Worm (Caenorhabditis elegans) whole organism, L3 larva: ENCODE data around the gene nlp-19.

Source experiments
- R02D3.7 ChIP-seq: fragments of 150-350 bp; optimal IDR thresholded peaks from 2 replicates; lab custom pipeline; 2014; ENCODE audit warnings: missing biosample characterization, missing genetic modification characterization
- ama-1 ChIP-seq: fragments of 150-350 bp; optimal IDR thresholded peaks from 2 replicates; lab custom pipeline; 2018
- ceh-82 ChIP-seq: fragments of 150-350 bp; optimal IDR thresholded peaks from 2 replicates; lab custom pipeline; 2014; ENCODE audit warnings: missing biosample characterization, missing genetic modification characterization
- ceh-9 ChIP-seq: sonication (generic microtip); optimal IDR thresholded peaks from 2 replicates; lab custom pipeline; 2018; ENCODE audit warnings: missing biosample characterization, missing genetic modification characterization
- daf-12 ChIP-seq: fragments of 150-350 bp; optimal IDR thresholded peaks from 2 replicates; lab custom pipeline; 2014; ENCODE audit warnings: missing biosample characterization, missing genetic modification reagents, missing genetic modification characterization
- egl-5 ChIP-seq: fragments of 150-350 bp; optimal IDR thresholded peaks from 2 replicates; lab custom pipeline; 2017; ENCODE audit warnings: missing biosample characterization, missing genetic modification reagents, missing genetic modification characterization, inconsistent platforms
- elt-2 ChIP-seq: sonication (generic microtip); optimal IDR thresholded peaks from 2 replicates; lab custom pipeline; 2016; ENCODE audit warnings: missing genetic modification reagents, mild to moderate bottlenecking, missing genetic modification characterization, missing compliant biosample characterization
- fkh-2 ChIP-seq: fragments of 150-350 bp; optimal IDR thresholded peaks from 2 replicates; lab custom pipeline; 2014; ENCODE audit warnings: missing biosample characterization, missing genetic modification reagents, missing genetic modification characterization
- fos-1 ChIP-seq: fragments of 150-350 bp; optimal IDR thresholded peaks from 2 replicates; lab custom pipeline; 2014; ENCODE audit warnings: missing biosample characterization, missing genetic modification characterization
- jun-1 ChIP-seq: fragments of 150-350 bp; optimal IDR thresholded peaks from 2 replicates; lab custom pipeline; 2014; ENCODE audit warnings: missing biosample characterization, missing genetic modification reagents, missing genetic modification characterization
- lin-15B ChIP-seq: fragments of 150-350 bp; optimal IDR thresholded peaks from 2 replicates; lab custom pipeline; 2014; ENCODE audit warnings: missing biosample characterization, missing genetic modification characterization
- nfya-1 ChIP-seq: sonication (generic microtip); optimal IDR thresholded peaks from 2 replicates; lab custom pipeline; 2017; ENCODE audit warnings: missing genetic modification characterization, mild to moderate bottlenecking, missing compliant biosample characterization, antibody characterized with exemption, moderate library complexity; ENCODE audit not compliant: insufficient read depth
- nhr-12 ChIP-seq: fragments of 150-350 bp; optimal IDR thresholded peaks from 2 replicates; lab custom pipeline; 2014; ENCODE audit warnings: missing biosample characterization, missing genetic modification characterization
- pqm-1 ChIP-seq: fragments of 150-350 bp; optimal IDR thresholded peaks from 2 replicates; lab custom pipeline; 2017; ENCODE audit warnings: missing biosample characterization, missing genetic modification characterization, inconsistent platforms
- skn-1 ChIP-seq: fragments of 150-350 bp; optimal IDR thresholded peaks from 2 replicates; lab custom pipeline; 2014; ENCODE audit warnings: missing biosample characterization, missing genetic modification characterization
- ztf-4 ChIP-seq: fragments of 150-350 bp; optimal IDR thresholded peaks from 2 replicates; lab custom pipeline; 2014; ENCODE audit warnings: missing biosample characterization, missing genetic modification characterization

Gene nlp-19

DNA sequence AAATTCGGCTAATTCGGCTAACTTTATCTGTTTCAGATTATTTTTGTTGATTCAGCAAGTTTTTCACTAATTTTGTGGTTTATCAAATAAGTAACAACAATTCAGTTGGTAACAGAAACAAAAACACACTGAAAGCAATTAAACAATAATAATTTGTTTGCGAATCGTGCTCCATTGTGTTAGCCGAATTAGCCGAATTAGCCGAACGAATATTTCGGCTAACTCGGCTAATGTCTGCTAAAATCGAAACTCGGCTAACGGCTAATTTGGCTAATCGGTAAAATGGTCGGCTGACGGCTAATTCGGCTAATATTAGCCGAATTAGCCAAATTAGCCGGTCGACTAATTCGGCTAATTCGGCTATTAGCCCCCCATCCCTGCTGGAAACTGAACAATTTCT is 45.2 kb downstream of the nlp-19 start:
- TF ChIP-seq fos-1 (tag; lab: Kevin White, UChicago) (no peak), nhr-12 (tag; lab: Kevin White, UChicago) (no peak), skn-1 (tag; lab: Kevin White, UChicago) (no peak), nfya-1 (no peak), fkh-2 (no peak), ztf-4 (no peak), pqm-1 (tag; lab: Kevin White, UChicago) (no peak), egl-5 (tag; lab: Kevin White, UChicago) (no peak), daf-12 (no peak)

DNA sequence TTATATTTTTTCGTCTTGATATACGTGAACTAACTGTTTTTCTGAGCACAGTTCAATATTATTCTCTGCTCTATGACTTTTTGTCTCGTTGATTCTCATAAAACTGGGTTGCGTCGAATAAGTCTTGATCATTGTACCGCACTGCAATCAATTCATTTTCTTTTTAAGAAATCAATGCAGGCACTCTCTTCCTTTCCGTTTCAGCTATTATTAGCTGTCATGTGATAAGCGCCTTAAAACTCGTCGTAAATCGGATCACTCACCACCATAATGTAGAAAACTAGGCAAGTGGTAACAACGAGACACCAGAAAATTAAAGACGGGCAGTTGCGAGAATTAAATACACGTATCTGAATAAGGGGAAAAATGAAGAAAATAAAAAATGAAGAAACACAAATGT is 48.9 kb downstream of the nlp-19 start:
- peak; percentile 50 for TF ChIP-seq pqm-1 (tag; lab: Kevin White, UChicago)
- TF ChIP-seq lin-15B (tag; lab: Kevin White, UChicago), result no peak
- TF ChIP-seq elt-2 (tag; lab: Kevin White, UChicago), result peak; percentile 58
- TF ChIP-seq ceh-82, result no peak
- TF ChIP-seq fkh-2, result no peak

DNA sequence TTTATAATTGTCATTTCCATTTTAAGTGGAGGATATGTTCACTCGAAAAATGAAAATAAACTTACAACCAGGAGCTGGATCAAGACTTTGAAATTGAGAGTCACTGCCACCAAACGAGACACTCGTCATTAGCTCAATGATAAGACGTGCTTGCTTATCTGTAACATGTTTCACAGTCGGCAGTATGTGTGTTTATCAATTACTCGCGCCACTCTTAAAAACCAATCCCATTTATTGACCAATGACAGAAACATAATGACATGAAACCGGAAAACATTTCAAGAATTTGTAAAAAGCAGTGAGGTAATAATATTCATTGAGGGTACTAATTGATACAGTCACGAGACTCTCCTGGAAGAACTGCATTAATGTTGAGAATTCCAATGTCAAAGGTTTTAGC is 49.5 kb downstream of the nlp-19 start, which contains the start of gene del-5:
Gene del-5, minus strand, starts transcription at position 130 of the 400 bp plus-strand sequence.
- peak; percentile 16 for TF ChIP-seq nfya-1
- peak; percentile 84 for TF ChIP-seq pqm-1 (tag; lab: Kevin White, UChicago)
- TF ChIP-seq R02D3.7, result no peak
- TF ChIP-seq elt-2 (tag; lab: Kevin White, UChicago), result peak; percentile 90
- no peak for TF ChIP-seq ceh-9
- TF ChIP-seq ama-1 (lab: Kevin White, UChicago), result no peak
- TF ChIP-seq jun-1 (tag; lab: Kevin White, UChicago), result peak; percentile 6
- TF ChIP-seq, all 47 proteins: peak for 4
